Worm (Caenorhabditis elegans): ENCODE results near the gene srv-10.

srv-10 gene

ce11 chrV:13409089-13409488, 14.6 kb upstream of the srv-10 start:
- TF ChIP-seq nhr-43 (tag; optimal IDR thresholded peaks at IDR 0.05; ENCODE audit: poor library complexity, severe bottlenecking): peak; percentile 23
- no peak for TF ChIP-seq fkh-10 (GFP tag; optimal IDR thresholded peaks at IDR 0.05)
- TF ChIP-seq nhr-23 (tag; optimal IDR thresholded peaks at IDR 0.05): peak; percentile 8
- peak; percentile 41 for TF ChIP-seq pha-4 (tag; optimal IDR thresholded peaks at IDR 0.05)

ce11 chrV:13410688-13411087, 13.0 kb upstream of the srv-10 start, which contains the start of gene F53F1.4:
Gene F53F1.4, plus strand, starts transcription at chrV:13411077.
- TF ChIP-seq nhr-25 (tag; optimal IDR thresholded peaks at IDR 0.05) (peak; percentile 69), unc-62 (GFP tag; optimal IDR thresholded peaks at IDR 0.05) (no peak)

- TF ChIP-seq nhr-237 (tag; optimal IDR thresholded peaks at IDR 0.05) (no peak), aly-2 (tag; optimal IDR thresholded peaks at IDR 0.05) (no peak), nhr-43 (tag; optimal IDR thresholded peaks at IDR 0.05; ENCODE audit: poor library complexity, severe bottlenecking) (peak; percentile 29), ama-1 (optimal IDR thresholded peaks at IDR 0.05) (peak; percentile 81), nhr-77 (tag; optimal IDR thresholded peaks at IDR 0.05) (peak; percentile 38), elt-3 (tag; optimal IDR thresholded peaks at IDR 0.05) (peak in 1 of 3 experiments; percentile 41), fos-1 (tag; optimal IDR thresholded peaks at IDR 0.05) (no peak), pqm-1 (tag; optimal IDR thresholded peaks at IDR 0.05) (no peak), nhr-25 (tag; optimal IDR thresholded peaks at IDR 0.05) (peak; percentile 86), elt-1 (tag; optimal IDR thresholded peaks at IDR 0.05) (no peak), fkh-2 (tag; optimal IDR thresholded peaks at IDR 0.05) (no peak), eor-1 (tag; optimal IDR thresholded peaks at IDR 0.05) (no peak)
Measured at ce11 chrV:13411225-13411991, 12.3 kb upstream of the srv-10 start.

DNA sequence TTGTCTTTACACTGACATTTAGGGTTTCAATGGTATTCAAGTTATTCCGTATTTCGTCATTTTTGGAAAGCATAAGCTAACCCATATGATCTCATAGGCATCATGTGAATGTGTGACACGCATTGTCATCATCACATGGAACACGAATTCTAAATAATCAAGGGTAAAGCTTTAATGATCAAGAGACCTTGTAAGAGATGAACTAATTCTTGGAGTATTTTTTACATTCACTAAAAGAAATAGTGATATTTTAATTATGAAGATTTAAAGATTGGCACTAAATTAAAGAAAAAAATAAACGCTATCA, 11.8 kb upstream of the srv-10 start:
- TF ChIP-seq fkh-10 (GFP tag; optimal IDR thresholded peaks at IDR 0.05): no peak
- TF ChIP-seq hmg-11 (tag; optimal IDR thresholded peaks at IDR 0.05): no peak
- no peak for TF ChIP-seq daf-12 (tag; optimal IDR thresholded peaks at IDR 0.05)
- TF ChIP-seq pqm-1 (tag; optimal IDR thresholded peaks at IDR 0.05): no peak
- no peak for TF ChIP-seq elt-2 (tag; optimal IDR thresholded peaks at IDR 0.05)
- TF ChIP-seq lin-15B (tag; optimal IDR thresholded peaks at IDR 0.05): no peak
- no peak for TF ChIP-seq sea-2 (GFP tag; optimal IDR thresholded peaks at IDR 0.05)

ce11 chrV:13413301-13413700, 10.4 kb upstream of the srv-10 start:
- TF ChIP-seq elt-3 (tag; optimal IDR thresholded peaks at IDR 0.05) (peak in 1 of 3 experiments; percentile 37), fos-1 (tag; optimal IDR thresholded peaks at IDR 0.05) (peak; percentile 24), mdl-1 (tag; optimal IDR thresholded peaks at IDR 0.05) (no peak), lin-15B (tag; optimal IDR thresholded peaks at IDR 0.05) (no peak), nhr-25 (tag; optimal IDR thresholded peaks at IDR 0.05) (peak; percentile 88), daf-12 (tag; optimal IDR thresholded peaks at IDR 0.05) (no peak), nhr-23 (tag; optimal IDR thresholded peaks at IDR 0.05) (peak; percentile 31)

- TF ChIP-seq nhr-25 (tag; optimal IDR thresholded peaks at IDR 0.05) (peak; percentile 10), nhr-11 (tag; optimal IDR thresholded peaks at IDR 0.05) (no peak), tbx-2 (tag; optimal IDR thresholded peaks at IDR 0.05) (no peak), nfya-1 (tag; optimal IDR thresholded peaks at IDR 0.05; ENCODE audit: insufficient read depth) (no peak)
Measured at ce11 chrV:13414585-13414984, 9.1 kb upstream of the srv-10 start, which contains the start of gene cut-2. Gene cut-2, plus strand, starts transcription at chrV:13414949.

ce11 chrV:13415462-13415861, 8.2 kb upstream of the srv-10 start:
- TF ChIP-seq ama-1 (optimal IDR thresholded peaks at IDR 0.05) (no peak), tbx-2 (tag; optimal IDR thresholded peaks at IDR 0.05) (no peak), lsy-12 (tag; optimal IDR thresholded peaks at IDR 0.05) (peak; percentile 22), sea-2 (GFP tag; optimal IDR thresholded peaks at IDR 0.05) (no peak), snpc-4 (tag; optimal IDR thresholded peaks at IDR 0.05) (no peak), jun-1 (tag; optimal IDR thresholded peaks at IDR 0.05) (no peak)

Measured in whole organism, L3 larva.